Worm (Caenorhabditis elegans): ENCODE results near the gene swt-3.

The swt-3 gene

DNA sequence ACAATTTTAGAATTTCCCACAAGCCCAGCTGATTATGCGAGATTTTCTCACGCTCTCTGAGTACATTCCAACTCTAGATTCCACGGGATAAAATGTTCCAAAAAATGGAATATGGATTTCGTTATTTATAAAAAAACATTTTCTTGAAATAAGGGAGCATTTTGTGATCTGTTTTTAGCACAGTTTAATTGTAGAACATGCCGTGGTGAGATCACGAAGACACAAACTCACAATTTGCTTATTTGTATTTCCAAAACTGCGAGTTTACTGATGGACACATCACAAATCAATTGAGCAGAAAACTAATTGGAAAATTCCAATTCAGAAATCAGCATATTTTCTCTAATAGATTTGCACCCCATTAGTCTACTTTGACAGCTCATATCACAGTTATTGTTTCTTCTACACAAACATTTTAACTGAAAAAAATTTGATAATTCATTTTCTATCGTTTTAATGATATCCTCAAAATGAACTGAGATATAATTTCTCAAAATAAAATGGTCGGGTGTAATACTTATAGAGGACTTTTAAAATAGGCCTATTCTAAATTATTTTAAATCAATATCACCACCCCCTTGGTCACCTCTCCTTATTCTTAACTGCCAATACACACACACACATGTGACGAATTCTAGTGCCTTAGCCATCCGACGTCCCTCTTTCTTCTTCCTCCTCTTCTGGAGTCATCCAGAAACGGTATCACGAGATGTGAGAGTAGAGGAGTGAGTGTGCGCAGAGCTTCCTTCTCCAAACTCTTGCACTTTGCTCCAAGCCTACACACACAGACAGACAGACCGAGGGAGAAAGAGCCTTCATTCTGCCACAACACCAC lies 40.6 kb upstream of the swt-3 start:
- no peak for TF ChIP-seq ceh-83 (GFP tag; optimal IDR thresholded peaks at IDR 0.05)

DNA sequence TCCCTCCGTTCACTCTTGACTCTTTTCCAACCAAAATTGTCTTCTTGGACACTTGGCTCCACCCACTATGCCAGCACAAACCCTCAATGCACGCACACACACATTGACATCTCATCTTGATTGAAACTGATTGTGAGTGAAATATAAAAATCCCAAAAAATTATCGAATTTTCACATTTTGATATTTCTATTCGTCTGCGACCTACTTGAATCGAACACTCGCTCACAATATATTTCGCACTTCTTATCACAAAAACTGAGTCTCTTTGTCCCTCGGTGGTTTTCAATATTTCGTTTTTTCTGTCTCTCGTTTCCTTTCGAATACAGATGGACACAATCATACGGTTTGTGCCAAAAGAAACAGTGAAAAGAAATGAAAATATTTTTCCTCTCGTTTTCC lies 39.6 kb upstream of the swt-3 start:
- no peak for TF ChIP-seq nhr-237 (tag; optimal IDR thresholded peaks at IDR 0.05)
- no peak for TF ChIP-seq nhr-76 (tag; optimal IDR thresholded peaks at IDR 0.05)

DNA sequence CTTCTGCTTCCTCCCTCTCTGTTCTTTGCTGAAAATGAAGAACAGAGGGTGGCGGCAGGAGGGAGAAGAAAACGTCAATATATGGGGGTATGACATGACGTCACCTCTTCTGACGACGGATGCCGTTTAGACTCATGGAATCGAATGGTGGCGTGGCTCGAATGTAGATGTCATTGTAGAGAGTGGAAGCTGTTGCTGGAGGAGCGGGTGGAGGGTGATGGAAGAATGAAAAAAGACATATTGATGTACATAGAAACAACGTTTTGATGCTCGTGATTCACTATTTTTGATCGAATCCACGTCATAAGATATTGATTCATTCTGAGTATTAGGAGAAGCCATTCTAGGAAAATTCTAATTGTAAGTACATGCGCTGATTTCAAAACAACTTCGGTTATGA lies 38.6 kb upstream of the swt-3 start:
- TF ChIP-seq drap-1 (GFP tag; optimal IDR thresholded peaks at IDR 0.05) (no peak), snpc-4 (tag; optimal IDR thresholded peaks at IDR 0.05) (no peak), nhr-76 (tag; optimal IDR thresholded peaks at IDR 0.05) (no peak), hlh-1 (tag; optimal IDR thresholded peaks at IDR 0.05) (no peak), sptf-1 (tag; optimal IDR thresholded peaks at IDR 0.05) (no peak), sem-2 (GFP tag; optimal IDR thresholded peaks at IDR 0.05) (no peak), ceh-39 (tag; optimal IDR thresholded peaks at IDR 0.05) (no peak), nhr-2 (tag; optimal IDR thresholded peaks at IDR 0.05) (no peak), unc-120 (tag; optimal IDR thresholded peaks at IDR 0.05; ENCODE audit: poor library complexity, severe bottlenecking) (no peak), flh-1 (GFP tag; optimal IDR thresholded peaks at IDR 0.05) (no peak), tbx-8 (GFP tag; optimal IDR thresholded peaks at IDR 0.05) (no peak), mls-2 (tag; optimal IDR thresholded peaks at IDR 0.05) (no peak), mab-5 (tag; optimal IDR thresholded peaks at IDR 0.05) (no peak), ceh-83 (GFP tag; optimal IDR thresholded peaks at IDR 0.05) (no peak), nhr-12 (tag; optimal IDR thresholded peaks at IDR 0.05) (no peak), lin-13 (tag; optimal IDR thresholded peaks at IDR 0.05) (no peak), ceh-43 (GFP tag; optimal IDR thresholded peaks at IDR 0.05) (no peak), pha-4 (tag; optimal IDR thresholded peaks at IDR 0.05) (no peak)

DNA sequence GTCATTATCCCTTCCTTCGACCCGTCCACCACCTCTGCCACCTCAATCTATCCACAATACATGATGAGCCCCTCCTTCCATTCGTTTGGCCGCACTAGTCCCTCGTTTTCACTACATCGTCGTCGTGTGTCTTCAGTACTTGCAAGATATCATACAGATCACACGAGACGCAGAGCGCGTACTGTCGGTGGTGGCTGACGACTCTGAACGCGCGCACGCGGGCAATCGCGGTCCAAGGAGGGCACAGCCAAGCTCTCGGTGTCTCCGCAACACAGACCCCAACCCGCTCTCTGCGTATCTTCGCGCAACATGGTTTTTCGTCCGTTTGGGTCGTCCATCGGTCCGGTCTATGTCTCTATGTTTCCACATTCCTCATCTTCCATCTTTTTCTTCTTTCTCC lies 36.5 kb upstream of the swt-3 start:
- TF ChIP-seq drap-1 (GFP tag; optimal IDR thresholded peaks at IDR 0.05) (peak; percentile 58), flh-1 (GFP tag; optimal IDR thresholded peaks at IDR 0.05) (no peak), zip-8 (tag; optimal IDR thresholded peaks at IDR 0.05) (no peak), nhr-237 (tag; optimal IDR thresholded peaks at IDR 0.05) (no peak), mep-1 (tag; optimal IDR thresholded peaks at IDR 0.05) (peak; percentile 52), unc-120 (tag; optimal IDR thresholded peaks at IDR 0.05; ENCODE audit: poor library complexity, severe bottlenecking) (peak; percentile 57), M03D4.4 (tag; optimal IDR thresholded peaks at IDR 0.05) (peak; percentile 10), snpc-4 (tag; optimal IDR thresholded peaks at IDR 0.05) (no peak), sptf-1 (tag; optimal IDR thresholded peaks at IDR 0.05) (peak; percentile 72), ham-2 (GFP tag; optimal IDR thresholded peaks at IDR 0.05) (peak; percentile 81), ceh-43 (GFP tag; optimal IDR thresholded peaks at IDR 0.05) (no peak), bed-3 (GFP tag; optimal IDR thresholded peaks at IDR 0.05) (no peak), sem-2 (GFP tag; optimal IDR thresholded peaks at IDR 0.05) (no peak), nhr-12 (tag; optimal IDR thresholded peaks at IDR 0.05) (no peak), lin-13 (tag; optimal IDR thresholded peaks at IDR 0.05) (peak; percentile 38), lin-32 (GFP tag; optimal IDR thresholded peaks at IDR 0.05) (no peak), elt-3 (tag; optimal IDR thresholded peaks at IDR 0.05) (no peak), hlh-1 (tag; optimal IDR thresholded peaks at IDR 0.05) (peak; percentile 32), tbx-8 (GFP tag; optimal IDR thresholded peaks at IDR 0.05) (no peak), blmp-1 (tag; optimal IDR thresholded peaks at IDR 0.05) (peak; percentile 49), unc-62 (GFP tag; optimal IDR thresholded peaks at IDR 0.05) (peak; percentile 31), cnd-1 (tag; optimal IDR thresholded peaks at IDR 0.05) (peak; percentile 64), mab-5 (tag; optimal IDR thresholded peaks at IDR 0.05) (no peak), ces-1 (GFP tag; optimal IDR thresholded peaks at IDR 0.05) (no peak), elt-1 (tag; optimal IDR thresholded peaks at IDR 0.05; ENCODE audit: borderline replicate concordance, insufficient read depth) (no peak), lsy-2 (tag; optimal IDR thresholded peaks at IDR 0.05) (no peak), ztf-11 (tag; optimal IDR thresholded peaks at IDR 0.05) (peak; percentile 39), ceh-83 (GFP tag; optimal IDR thresholded peaks at IDR 0.05) (no peak), mls-2 (tag; optimal IDR thresholded peaks at IDR 0.05) (peak; percentile 81), pha-4 (tag; optimal IDR thresholded peaks at IDR 0.05) (peak; percentile 52), nhr-2 (tag; optimal IDR thresholded peaks at IDR 0.05) (peak; percentile 96), nhr-28 (tag; optimal IDR thresholded peaks at IDR 0.05) (no peak), nhr-76 (tag; optimal IDR thresholded peaks at IDR 0.05) (no peak), unc-39 (tag; optimal IDR thresholded peaks at IDR 0.05) (no peak), ceh-39 (tag; optimal IDR thresholded peaks at IDR 0.05) (peak; percentile 14)

Data from whole organism, mixed stage, embryonic.